Fruit fly (Drosophila melanogaster) whole organism, adult: ENCODE results near the gene Pde1c.

ENCODE experiments used
- CG14711 ChIP-seq: fragments of 200-800 bp; sonication (Bioruptor generic); optimal IDR thresholded peaks from 2 replicates; lab custom pipeline; 2018; ENCODE audit warnings: missing biosample characterization, mild to moderate bottlenecking, missing genetic modification characterization, moderate library complexity
- CG33017 ChIP-seq: fragments of 200-800 bp; sonication (Bioruptor generic); optimal IDR thresholded peaks from 2 replicates; lab custom pipeline; 2018; ENCODE audit warnings: missing biosample characterization, mild to moderate bottlenecking, missing genetic modification characterization, moderate library complexity
- CG5204 ChIP-seq: fragments of 200-800 bp; sonication (Bioruptor generic); optimal IDR thresholded peaks from 2 replicates; lab custom pipeline; 2016; ENCODE audit warnings: missing biosample characterization, missing genetic modification characterization
- CG7045 ChIP-seq: fragments of 200-800 bp; sonication (Bioruptor generic); optimal IDR thresholded peaks from 2 replicates; lab custom pipeline; 2017; ENCODE audit warnings: missing biosample characterization, mild to moderate bottlenecking, missing genetic modification characterization
- Hr96 ChIP-seq: fragments of 200-800 bp; sonication (Bioruptor generic); optimal IDR thresholded peaks from 2 replicates; lab custom pipeline; 2016; ENCODE audit warnings: missing biosample characterization, missing genetic modification characterization
- kay ChIP-seq: fragments of 200-800 bp; sonication (Bioruptor generic); peaks from one replicate; lab custom pipeline; 2016; ENCODE audit warnings: missing biosample characterization, missing genetic modification characterization, borderline replicate concordance
- ovo ChIP-seq: fragments of 200-800 bp; sonication (Bioruptor generic); optimal IDR thresholded peaks from 2 replicates; lab custom pipeline; 2016; ENCODE audit warnings: missing biosample characterization, missing genetic modification characterization
- pad ChIP-seq: fragments of 200-800 bp; sonication (Bioruptor generic); optimal IDR thresholded peaks from 3 replicates; lab custom pipeline; 2017; ENCODE audit warnings: missing biosample characterization, missing genetic modification characterization, mild to moderate bottlenecking, moderate library complexity, missing genetic modification reagents
- tj ChIP-seq: fragments of 200-800 bp; sonication (Bioruptor generic); optimal IDR thresholded peaks from 3 replicates; lab custom pipeline; 2017; ENCODE audit warnings: missing biosample characterization, mild to moderate bottlenecking, missing genetic modification characterization, moderate library complexity
- toe ChIP-seq: fragments of 200-800 bp; sonication (Bioruptor generic); optimal IDR thresholded peaks from 2 replicates; lab custom pipeline; 2016; ENCODE audit warnings: missing biosample characterization, missing genetic modification characterization

DNA sequence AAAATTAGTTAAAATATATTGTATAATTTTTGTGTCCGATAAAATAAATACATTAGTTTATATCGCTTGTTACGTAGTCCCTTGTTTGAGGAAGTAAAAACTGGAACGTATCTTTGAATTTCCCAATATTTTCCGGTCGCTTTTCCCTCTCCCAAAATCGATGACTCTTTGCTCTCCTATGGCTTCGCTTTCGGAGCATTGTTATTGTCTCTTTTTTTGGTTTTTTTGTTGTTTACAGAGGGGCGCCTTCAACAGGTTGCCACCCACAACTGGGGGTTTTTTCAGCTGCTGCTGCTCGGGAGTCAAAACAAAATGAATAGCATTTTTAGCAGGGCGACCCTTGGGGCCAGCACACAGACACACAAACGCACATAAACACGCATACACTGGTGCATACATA, 53.5 kb downstream of the Pde1c start:
- TF ChIP-seq tj (GFP tag; lab: Kevin White, UChicago) = no peak
- TF ChIP-seq pad = no peak
- no peak for TF ChIP-seq CG33017 (tag; lab: Kevin White, UChicago)
- no peak for TF ChIP-seq Hr96 (GFP tag; lab: Kevin White, UChicago)
- no peak for TF ChIP-seq toe (GFP tag; lab: Kevin White, UChicago)
- no peak for TF ChIP-seq CG5204
- TF ChIP-seq CG7045 (GFP tag; lab: Kevin White, UChicago) = no peak
- TF ChIP-seq kay (GFP tag; lab: Kevin White, UChicago) = no peak
- TF ChIP-seq CG14711 (tag; lab: Kevin White, UChicago) = no peak
- no peak for TF ChIP-seq ovo (GFP tag; lab: Kevin White, UChicago)
